Worm (Caenorhabditis elegans) whole organism, L3 larva: ENCODE measurements around the gene ZK930.7.

ENCODE experiments used
- ZK546.5 ChIP-seq: sonication (generic microtip); optimal IDR thresholded peaks from 2 replicates; lab custom pipeline; 2017; ENCODE audit warnings: missing biosample characterization, missing genetic modification characterization
- ama-1 ChIP-seq: fragments of 150-350 bp; optimal IDR thresholded peaks from 2 replicates; lab custom pipeline; 2018
- ceh-16 ChIP-seq: sonication (generic microtip); optimal IDR thresholded peaks from 2 replicates; lab custom pipeline; 2017; ENCODE audit warnings: missing biosample characterization, missing genetic modification characterization
- ceh-9 ChIP-seq: sonication (generic microtip); optimal IDR thresholded peaks from 2 replicates; lab custom pipeline; 2018; ENCODE audit warnings: missing biosample characterization, missing genetic modification characterization
- elt-2 ChIP-seq: sonication (generic microtip); optimal IDR thresholded peaks from 2 replicates; lab custom pipeline; 2016; ENCODE audit warnings: missing genetic modification reagents, mild to moderate bottlenecking, missing genetic modification characterization, missing compliant biosample characterization
- fkh-10 ChIP-seq: sonication (generic microtip); optimal IDR thresholded peaks from 2 replicates; lab custom pipeline; 2017; ENCODE audit warnings: missing biosample characterization, missing genetic modification reagents, missing genetic modification characterization
- fos-1 ChIP-seq: fragments of 150-350 bp; optimal IDR thresholded peaks from 2 replicates; lab custom pipeline; 2014; ENCODE audit warnings: missing biosample characterization, missing genetic modification characterization
- nhr-237 ChIP-seq: fragments of 150-350 bp; optimal IDR thresholded peaks from 2 replicates; lab custom pipeline; 2014; ENCODE audit warnings: missing biosample characterization, missing genetic modification characterization
- nhr-76 ChIP-seq: fragments of 150-350 bp; sonication (generic microtip); optimal IDR thresholded peaks from 5 replicates; lab custom pipeline; 2014; ENCODE audit warnings: missing biosample characterization, missing genetic modification characterization
- pqm-1 ChIP-seq: fragments of 150-350 bp; optimal IDR thresholded peaks from 2 replicates; lab custom pipeline; 2017; ENCODE audit warnings: missing biosample characterization, missing genetic modification characterization, inconsistent platforms
- skn-1 ChIP-seq: fragments of 150-350 bp; optimal IDR thresholded peaks from 2 replicates; lab custom pipeline; 2014; ENCODE audit warnings: missing biosample characterization, missing genetic modification characterization
- zag-1 ChIP-seq: fragments of 150-350 bp; optimal IDR thresholded peaks from 2 replicates; lab custom pipeline; 2014; ENCODE audit warnings: missing biosample characterization, missing genetic modification characterization

ce11 chrII:11890596-11890995 is 23.8 kb upstream of the ZK930.7 start:
- TF ChIP-seq fkh-10 (GFP tag; lab: Kevin White, UChicago) (no peak), ZK546.5 (tag; lab: Kevin White, UChicago) (no peak), ceh-16 (tag; lab: Kevin White, UChicago) (no peak), ceh-9 (tag; lab: Kevin White, UChicago) (no peak), zag-1 (tag; lab: Kevin White, UChicago) (no peak), fos-1 (no peak), pqm-1 (tag; lab: Kevin White, UChicago) (no peak), nhr-237 (tag; lab: Kevin White, UChicago) (no peak), nhr-76 (tag; lab: Kevin White, UChicago) (no peak), elt-2 (no peak), skn-1 (tag; lab: Kevin White, UChicago) (no peak), ama-1 (no peak)
